Worm (Caenorhabditis elegans): Measurements from ENCODE around the gene str-140.
A peak's percentile ranks its signal among the peaks of the same experiment; 100 is the strongest.

str-140 gene

ce11 chrV:8058359-8058758, 9.3 kb downstream of the str-140 start, which contains the start of gene str-138:
Gene str-138 (plus strand): TSS chrV:8058659.
- no peak for TF ChIP-seq egl-27 (tag; optimal IDR thresholded peaks at IDR 0.05)
- TF ChIP-seq F13H6.1 (tag; optimal IDR thresholded peaks at IDR 0.05) = no peak
- TF ChIP-seq sma-9 (GFP tag; optimal IDR thresholded peaks at IDR 0.05) = no peak
- TF ChIP-seq sma-9 (tag; optimal IDR thresholded peaks at IDR 0.05) = no peak
- TF ChIP-seq unc-55 (GFP tag; optimal IDR thresholded peaks at IDR 0.05) = no peak
- no peak for TF ChIP-seq lin-39 (tag; optimal IDR thresholded peaks at IDR 0.05)
- no peak for TF ChIP-seq sem-4 (tag; optimal IDR thresholded peaks at IDR 0.05)
- TF ChIP-seq nhr-77 (tag; optimal IDR thresholded peaks at IDR 0.05) = no peak
- no peak for TF ChIP-seq unc-62 (GFP tag; optimal IDR thresholded peaks at IDR 0.05)
- no peak for TF ChIP-seq nhr-11 (tag; optimal IDR thresholded peaks at IDR 0.05)
- no peak for TF ChIP-seq mbf-1 (tag; optimal IDR thresholded peaks at IDR 0.05)
- no peak for TF ChIP-seq nhr-23 (tag; optimal IDR thresholded peaks at IDR 0.05)
- TF ChIP-seq nhr-10 (tag; optimal IDR thresholded peaks at IDR 0.05) = no peak
- TF ChIP-seq fos-1 (tag; optimal IDR thresholded peaks at IDR 0.05) = no peak
- no peak for TF ChIP-seq Y55F3AM.14 (GFP tag; optimal IDR thresholded peaks at IDR 0.05)

- TF ChIP-seq peb-1 (tag; optimal IDR thresholded peaks at IDR 0.05) (no peak), blmp-1 (tag; optimal IDR thresholded peaks at IDR 0.05; ENCODE audit: insufficient read depth) (peak; percentile 14)
Measured at ce11 chrV:8055170-8055569, 12.5 kb downstream of the str-140 start.

- TF ChIP-seq nhr-12 (tag; optimal IDR thresholded peaks at IDR 0.05) (no peak), ama-1 (optimal IDR thresholded peaks at IDR 0.05) (no peak), skn-1 (tag; optimal IDR thresholded peaks at IDR 0.05) (no peak), ztf-4 (tag; optimal IDR thresholded peaks at IDR 0.05) (no peak), mdl-1 (tag; optimal IDR thresholded peaks at IDR 0.05) (no peak), ceh-16 (tag; optimal IDR thresholded peaks at IDR 0.05) (no peak), lin-11 (tag; optimal IDR thresholded peaks at IDR 0.05) (no peak), lin-39 (tag; optimal IDR thresholded peaks at IDR 0.05) (no peak), F13H6.1 (tag; optimal IDR thresholded peaks at IDR 0.05) (no peak), lsy-2 (tag; optimal IDR thresholded peaks at IDR 0.05) (no peak), nhr-129 (tag; optimal IDR thresholded peaks at IDR 0.05) (no peak), C34F6.9 (tag; optimal IDR thresholded peaks at IDR 0.05) (no peak), nhr-11 (tag; optimal IDR thresholded peaks at IDR 0.05) (no peak), dmd-4 (tag; optimal IDR thresholded peaks at IDR 0.05) (no peak), gmeb-1 (tag; optimal IDR thresholded peaks at IDR 0.05) (no peak), R02D3.7 (tag; optimal IDR thresholded peaks at IDR 0.05) (no peak), nhr-25 (tag; optimal IDR thresholded peaks at IDR 0.05) (no peak), egl-27 (tag; optimal IDR thresholded peaks at IDR 0.05) (no peak), ztf-1 (GFP tag; conservative IDR thresholded peaks at IDR 0.05) (no peak), nhr-21 (tag; optimal IDR thresholded peaks at IDR 0.05) (no peak)
Measured at ce11 chrV:8054130-8054529, 13.6 kb downstream of the str-140 start, which contains the start of gene ZC513.2. Gene ZC513.2 (plus strand): TSS chrV:8054430.

- TF ChIP-seq alr-1 (tag; optimal IDR thresholded peaks at IDR 0.05) (no peak), mab-5 (tag; optimal IDR thresholded peaks at IDR 0.05) (no peak), nhr-10 (tag; optimal IDR thresholded peaks at IDR 0.05) (no peak), ama-1 (optimal IDR thresholded peaks at IDR 0.05) (no peak), unc-55 (GFP tag; optimal IDR thresholded peaks at IDR 0.05) (no peak), blmp-1 (tag; optimal IDR thresholded peaks at IDR 0.05; ENCODE audit: insufficient read depth) (no peak), nhr-12 (tag; optimal IDR thresholded peaks at IDR 0.05) (no peak), Y55F3AM.14 (GFP tag; optimal IDR thresholded peaks at IDR 0.05) (no peak), lin-11 (tag; optimal IDR thresholded peaks at IDR 0.05) (no peak), elt-1 (tag; optimal IDR thresholded peaks at IDR 0.05) (no peak), egl-27 (tag; optimal IDR thresholded peaks at IDR 0.05) (no peak), lin-39 (tag; optimal IDR thresholded peaks at IDR 0.05) (no peak), ceh-16 (tag; optimal IDR thresholded peaks at IDR 0.05) (no peak), nhr-25 (tag; optimal IDR thresholded peaks at IDR 0.05) (no peak), sma-9 (GFP tag; optimal IDR thresholded peaks at IDR 0.05) (no peak), sma-9 (tag; optimal IDR thresholded peaks at IDR 0.05) (no peak)
Measured at ce11 chrV:8051851-8052250, 15.8 kb downstream of the str-140 start, which contains the start of gene sth-1. Gene sth-1 (plus strand): TSS chrV:8052151.

- no peak for TF ChIP-seq F13H6.1 (tag; optimal IDR thresholded peaks at IDR 0.05)
- no peak for TF ChIP-seq peb-1 (tag; optimal IDR thresholded peaks at IDR 0.05)
- no peak for TF ChIP-seq ztf-11 (tag; optimal IDR thresholded peaks at IDR 0.05)
- TF ChIP-seq nhr-11 (tag; optimal IDR thresholded peaks at IDR 0.05) = no peak
- no peak for TF ChIP-seq mdl-1 (tag; optimal IDR thresholded peaks at IDR 0.05)
- TF ChIP-seq aly-2 (tag; optimal IDR thresholded peaks at IDR 0.05) = no peak
- no peak for TF ChIP-seq ZK546.5 (tag; optimal IDR thresholded peaks at IDR 0.05)
- no peak for TF ChIP-seq ztf-1 (GFP tag; conservative IDR thresholded peaks at IDR 0.05)
- TF ChIP-seq fos-1 (tag; optimal IDR thresholded peaks at IDR 0.05) = no peak
- no peak for TF ChIP-seq nhr-10 (tag; optimal IDR thresholded peaks at IDR 0.05)
- no peak for TF ChIP-seq lin-13 (GFP tag; optimal IDR thresholded peaks at IDR 0.05)
Measured at ce11 chrV:8050811-8051210, 16.9 kb downstream of the str-140 start, which contains the start of gene col-43. Gene col-43 (minus strand): TSS chrV:8050911.

All from whole organism, L2 larva.